Fruit fly (Drosophila melanogaster) whole organism, embryonic: Measurements from ENCODE around the gene Dph5.
A peak's percentile ranks its signal among the peaks of the same experiment; 100 is the strongest.

Experiments used
- ATbp ChIP-seq: fragments of 200-800 bp; sonication (Bioruptor generic); optimal IDR thresholded peaks from 2 replicates; lab custom pipeline; 2017; ENCODE audit warnings: missing biosample characterization, mild to moderate bottlenecking, missing genetic modification characterization, missing genetic modification reagents
- Adf1 ChIP-seq: fragments of 200-800 bp; sonication (Bioruptor generic); IDR thresholded peaks from 2 replicates; pipeline ENCODE4 v1.3.6; 2022; ENCODE audit warnings: missing biosample characterization, missing genetic modification characterization
- BtbVII ChIP-seq: fragments of 200-800 bp; sonication (Bioruptor generic); optimal IDR thresholded peaks from 3 replicates; lab custom pipeline; 2017; ENCODE audit warnings: missing biosample characterization, mild to moderate bottlenecking, missing genetic modification characterization
- CG10267 ChIP-seq: fragments of 200-800 bp; sonication (Bioruptor generic); optimal IDR thresholded peaks from 2 replicates; lab custom pipeline; 2018; ENCODE audit warnings: missing biosample characterization, mild to moderate bottlenecking, missing genetic modification characterization, moderate library complexity
- CG11560 ChIP-seq: fragments of 200-800 bp; sonication (Bioruptor generic); IDR thresholded peaks from 3 replicates; pipeline ENCODE4 v1.3.6; 2022; ENCODE audit warnings: missing biosample characterization, missing genetic modification characterization
- CG12299 ChIP-seq: fragments of 200-800 bp; sonication (Bioruptor generic); optimal IDR thresholded peaks from 2 replicates; lab custom pipeline; 2018; ENCODE audit warnings: missing biosample characterization, mild to moderate bottlenecking, missing genetic modification characterization
- CG18599 ChIP-seq: fragments of 200-800 bp; sonication (Bioruptor generic); optimal IDR thresholded peaks from 3 replicates; lab custom pipeline; 2017; ENCODE audit warnings: missing biosample characterization, missing genetic modification characterization, mild to moderate bottlenecking, moderate library complexity, missing genetic modification reagents
- CG3065 ChIP-seq: fragments of 200-800 bp; sonication (Bioruptor generic); optimal IDR thresholded peaks from 2 replicates; lab custom pipeline; 2016; ENCODE audit warnings: missing biosample characterization, missing genetic modification characterization
- CG31365 ChIP-seq: fragments of 200-800 bp; sonication (Bioruptor generic); optimal IDR thresholded peaks from 2 replicates; lab custom pipeline; 2018; ENCODE audit warnings: missing biosample characterization, mild to moderate bottlenecking, missing genetic modification characterization
- CG34376 ChIP-seq: fragments of 200-800 bp; sonication (Bioruptor generic); optimal IDR thresholded peaks from 2 replicates; lab custom pipeline; 2018; ENCODE audit warnings: missing biosample characterization, mild to moderate bottlenecking, missing genetic modification characterization
- CG3847 ChIP-seq: fragments of 200-800 bp; sonication (Bioruptor generic); IDR thresholded peaks from 2 replicates; pipeline ENCODE4 v1.3.6; 2022; ENCODE audit warnings: missing biosample characterization, missing genetic modification characterization
- CG43689 ChIP-seq: fragments of 200-800 bp; sonication (Bioruptor generic); IDR thresholded peaks from 2 replicates; pipeline ENCODE4 v1.3.6; 2022; ENCODE audit warnings: missing biosample characterization, missing genetic modification characterization
- CG4854 ChIP-seq: fragments of 200-800 bp; sonication (Bioruptor generic); optimal IDR thresholded peaks from 2 replicates; lab custom pipeline; 2016; ENCODE audit warnings: missing biosample characterization, missing genetic modification characterization, inconsistent platforms
- CG7271 ChIP-seq: fragments of 200-800 bp; sonication (Bioruptor generic); optimal IDR thresholded peaks from 2 replicates; lab custom pipeline; 2018; ENCODE audit warnings: missing biosample characterization, mild to moderate bottlenecking, missing genetic modification characterization, moderate library complexity
- CG7357 ChIP-seq: fragments of 200-800 bp; sonication (Bioruptor generic); IDR thresholded peaks from 3 replicates; pipeline ENCODE4 v1.3.6; 2022; ENCODE audit warnings: missing biosample characterization, missing genetic modification characterization
- CG8290 ChIP-seq, 3 experiments: fragments of 200-800 bp; sonication (Bioruptor generic); optimal IDR thresholded peaks; 2 replicates each; lab custom pipeline; 2016 to 2019; ENCODE audit warnings: missing biosample characterization in 3 of 3, missing genetic modification characterization in 3 of 3, mild to moderate bottlenecking in 2 of 3, moderate library complexity in 1 of 3
- Deaf1 ChIP-seq: fragments of 200-800 bp; optimal IDR thresholded peaks from 3 replicates; lab custom pipeline; 2019; ENCODE audit warnings: missing biosample characterization, mild to moderate bottlenecking, missing genetic modification characterization, moderate library complexity
- Dip3 ChIP-seq: fragments of 200-800 bp; sonication (Bioruptor generic); optimal IDR thresholded peaks from 3 replicates; lab custom pipeline; 2016; ENCODE audit warnings: missing biosample characterization, missing genetic modification characterization
- E2f2 ChIP-seq: fragments of 200-800 bp; sonication (Bioruptor generic); IDR thresholded peaks from 2 replicates; pipeline ENCODE4 v1.3.6; 2022; ENCODE audit warnings: missing biosample characterization, missing genetic modification characterization
- ERR ChIP-seq: fragments of 200-800 bp; sonication (Bioruptor generic); optimal IDR thresholded peaks from 2 replicates; lab custom pipeline; 2016; ENCODE audit warnings: missing biosample characterization, missing genetic modification characterization
- Fer2 ChIP-seq: fragments of 200-800 bp; sonication (Bioruptor generic); optimal IDR thresholded peaks from 2 replicates; lab custom pipeline; 2018; ENCODE audit warnings: missing biosample characterization, mild to moderate bottlenecking, missing genetic modification characterization, moderate library complexity
- HHEX ChIP-seq: fragments of 200-800 bp; sonication (Bioruptor generic); optimal IDR thresholded peaks from 3 replicates; lab custom pipeline; 2017; ENCODE audit warnings: missing biosample characterization, mild to moderate bottlenecking, missing genetic modification characterization, missing genetic modification reagents
- HLH54F ChIP-seq: fragments of 200-800 bp; sonication (Bioruptor generic); optimal IDR thresholded peaks from 3 replicates; lab custom pipeline; 2016; ENCODE audit warnings: missing biosample characterization, missing genetic modification characterization
- Neu2 ChIP-seq: fragments of 200-800 bp; sonication (Bioruptor generic); optimal IDR thresholded peaks from 3 replicates; lab custom pipeline; 2016; ENCODE audit warnings: missing biosample characterization, missing genetic modification characterization, borderline replicate concordance
- NfI ChIP-seq: fragments of 200-800 bp; sonication (Bioruptor generic); optimal IDR thresholded peaks from 3 replicates; lab custom pipeline; 2018; ENCODE audit warnings: missing biosample characterization, mild to moderate bottlenecking, missing genetic modification characterization, moderate library complexity
- Optix ChIP-seq: fragments of 200-800 bp; sonication (Bioruptor generic); IDR thresholded peaks from 3 replicates; pipeline ENCODE4 v1.3.6; 2022; ENCODE audit warnings: missing biosample characterization, missing genetic modification characterization
- Sox102F ChIP-seq: fragments of 200-800 bp; sonication (Bioruptor generic); optimal IDR thresholded peaks from 2 replicates; lab custom pipeline; 2018; ENCODE audit warnings: missing biosample characterization, mild to moderate bottlenecking, missing genetic modification characterization, moderate library complexity
- Ssrp ChIP-seq: fragments of 200-800 bp; sonication (Bioruptor generic); optimal IDR thresholded peaks from 2 replicates; lab custom pipeline; 2018; ENCODE audit warnings: missing biosample characterization, mild to moderate bottlenecking, missing genetic modification characterization, moderate library complexity
- YL-1 ChIP-seq: fragments of 200-800 bp; sonication (Bioruptor generic); optimal IDR thresholded peaks from 3 replicates; lab custom pipeline; 2017; ENCODE audit warnings: missing biosample characterization, mild to moderate bottlenecking, missing genetic modification characterization
- ab ChIP-seq: fragments of 200-800 bp; sonication (Bioruptor generic); optimal IDR thresholded peaks from 2 replicates; lab custom pipeline; 2016; ENCODE audit warnings: missing biosample characterization, missing genetic modification characterization
- ara ChIP-seq: fragments of 200-800 bp; sonication (Bioruptor generic); IDR thresholded peaks from 2 replicates; pipeline ENCODE4 v1.3.6; 2022; ENCODE audit warnings: missing biosample characterization, missing genetic modification characterization
- ato ChIP-seq: fragments of 200-800 bp; sonication (Bioruptor generic); IDR thresholded peaks from 2 replicates; pipeline ENCODE4 v1.3.6; 2022; ENCODE audit warnings: missing biosample characterization, missing genetic modification characterization; ENCODE audit not compliant: partially characterized antibody
- btn ChIP-seq: fragments of 200-800 bp; sonication (Bioruptor generic); optimal IDR thresholded peaks from 2 replicates; lab custom pipeline; 2016; ENCODE audit warnings: missing biosample characterization, missing genetic modification characterization
- cato ChIP-seq: fragments of 200-800 bp; sonication (Bioruptor generic); optimal IDR thresholded peaks from 2 replicates; lab custom pipeline; 2016; ENCODE audit warnings: missing biosample characterization, missing genetic modification characterization, borderline replicate concordance
- caup ChIP-seq: fragments of 200-800 bp; sonication (Bioruptor generic); optimal IDR thresholded peaks from 3 replicates; lab custom pipeline; 2017; ENCODE audit warnings: missing biosample characterization, mild to moderate bottlenecking, missing genetic modification characterization, moderate library complexity; ENCODE audit not compliant: severe bottlenecking
- cg ChIP-seq: fragments of 200-800 bp; sonication (Bioruptor generic); optimal IDR thresholded peaks from 3 replicates; lab custom pipeline; 2019; ENCODE audit warnings: missing biosample characterization, mild to moderate bottlenecking, missing genetic modification characterization, moderate library complexity
- chn ChIP-seq: fragments of 200-800 bp; sonication (Bioruptor generic); optimal IDR thresholded peaks from 2 replicates; lab custom pipeline; 2016; ENCODE audit warnings: missing biosample characterization, missing genetic modification characterization
- crp ChIP-seq, 2 experiments: fragments of 200-800 bp; sonication (Bioruptor generic); optimal IDR thresholded peaks; 2 replicates in 1 of 2; 3 replicates in 1 of 2; lab custom pipeline; 2017; ENCODE audit warnings: missing biosample characterization in 2 of 2, missing genetic modification characterization in 2 of 2, mild to moderate bottlenecking in 1 of 2, moderate library complexity in 1 of 2
- danr ChIP-seq: fragments of 200-800 bp; sonication (Bioruptor generic); IDR thresholded peaks from 2 replicates; pipeline ENCODE4 v1.3.6; 2022; ENCODE audit warnings: missing biosample characterization, missing genetic modification characterization
- ems ChIP-seq: fragments of 200-800 bp; sonication (Bioruptor generic); optimal IDR thresholded peaks from 3 replicates; lab custom pipeline; 2016; ENCODE audit warnings: missing biosample characterization, missing genetic modification characterization
- insv ChIP-seq, 2 experiments: fragments of 200-800 bp; sonication (Bioruptor generic); optimal IDR thresholded peaks; 3 replicates each; lab custom pipeline; 2016 to 2018; ENCODE audit warnings: missing biosample characterization in 2 of 2, missing genetic modification characterization in 2 of 2
- lab ChIP-seq: fragments of 200-800 bp; sonication (Bioruptor generic); optimal IDR thresholded peaks from 3 replicates; lab custom pipeline; 2017; ENCODE audit warnings: missing biosample characterization, missing genetic modification characterization, mild to moderate bottlenecking, moderate library complexity, missing genetic modification reagents
- lbe ChIP-seq: fragments of 200-800 bp; sonication (Bioruptor generic); optimal IDR thresholded peaks from 2 replicates; lab custom pipeline; 2016; ENCODE audit warnings: missing biosample characterization, mild to moderate bottlenecking, missing genetic modification characterization
- pfk ChIP-seq: fragments of 200-800 bp; sonication (Bioruptor generic); optimal IDR thresholded peaks from 2 replicates; lab custom pipeline; 2018; ENCODE audit warnings: missing biosample characterization, mild to moderate bottlenecking, missing genetic modification characterization, moderate library complexity
- pita ChIP-seq: fragments of 200-800 bp; sonication (Bioruptor generic); optimal IDR thresholded peaks from 2 replicates; lab custom pipeline; 2017; ENCODE audit warnings: missing biosample characterization, mild to moderate bottlenecking, missing genetic modification characterization
- scrt ChIP-seq: fragments of 200-800 bp; sonication (Bioruptor generic); optimal IDR thresholded peaks from 2 replicates; lab custom pipeline; 2018; ENCODE audit warnings: missing biosample characterization, mild to moderate bottlenecking, missing genetic modification characterization, moderate library complexity
- sna ChIP-seq: fragments of 200-800 bp; sonication (Bioruptor generic); IDR thresholded peaks from 2 replicates; pipeline ENCODE4 v1.3.6; 2022; ENCODE audit warnings: missing biosample characterization, missing genetic modification characterization; ENCODE audit not compliant: partially characterized antibody
- ssp ChIP-seq: fragments of 200-800 bp; sonication (Bioruptor generic); IDR thresholded peaks from 2 replicates; pipeline ENCODE4 v1.3.6; 2022; ENCODE audit warnings: missing biosample characterization, missing genetic modification characterization
- z ChIP-seq: fragments of 200-800 bp; sonication (Bioruptor generic); IDR thresholded peaks from 3 replicates; pipeline ENCODE4 v1.3.6; 2022; ENCODE audit warnings: missing biosample characterization, missing genetic modification characterization

Gene Dph5

DNA sequence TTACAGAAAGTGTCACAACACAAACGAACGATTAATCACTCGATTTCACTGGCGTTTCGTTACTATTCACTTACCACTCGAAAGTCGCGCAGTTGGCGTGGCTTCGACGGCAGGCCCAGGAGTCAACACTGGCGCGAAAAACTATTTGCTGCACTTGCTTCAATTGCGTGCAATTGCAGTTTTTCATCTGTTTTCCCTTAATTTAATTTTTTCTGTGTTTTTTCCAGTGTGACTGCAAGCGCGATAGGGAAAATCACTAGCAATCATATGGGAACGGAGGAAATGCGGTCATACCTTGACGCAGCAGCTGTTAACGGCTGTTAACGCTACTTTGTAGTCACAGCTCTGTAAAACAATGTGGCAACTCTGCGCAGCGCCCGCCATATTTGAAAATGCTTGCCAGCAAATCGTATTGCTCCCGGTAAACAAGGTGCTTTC lies 35.4 kb downstream of the Dph5 start, which contains the start of gene AdipoR (continued):
- TF ChIP-seq CG3847 (GFP tag; lab: Robert Waterston, UW) = peak; percentile 78
- no peak for TF ChIP-seq ab (GFP tag; lab: Kevin White, UChicago)
- TF ChIP-seq NfI (GFP tag; lab: Kevin White, UChicago) = no peak
- TF ChIP-seq z (GFP tag; lab: Robert Waterston, UW) = no peak
- TF ChIP-seq insv (GFP tag; optimal IDR thresholded peaks at IDR 0.05; lab: Kevin White, UChicago) = no peak
- no peak for TF ChIP-seq CG3065 (GFP tag; lab: Kevin White, UChicago)
- TF ChIP-seq E2f2 (GFP tag; lab: Robert Waterston, UW) = peak; percentile 99
- no peak for TF ChIP-seq Neu2
- peak; percentile 48 for TF ChIP-seq lab
- TF ChIP-seq CG7271 (tag; lab: Kevin White, UChicago) = no peak
- TF ChIP-seq CG8290 (GFP tag; optimal IDR thresholded peaks at IDR 0.05; lab: Kevin White, UChicago) = no peak
- peak in 1 of 2 experiments; percentile 64 for TF ChIP-seq CG8290 (tag; optimal IDR thresholded peaks at IDR 0.05; lab: Kevin White, UChicago)
- TF ChIP-seq Deaf1 (tag; lab: Kevin White, UChicago) = peak; percentile 44
- TF ChIP-seq Dip3 (GFP tag; lab: Kevin White, UChicago) = no peak
- no peak for TF ChIP-seq ssp (GFP tag; lab: Robert Waterston, UW)
- peak; percentile 95 to 99 for TF ChIP-seq crp (GFP tag; optimal IDR thresholded peaks at IDR 0.05; lab: Kevin White, UChicago)
- peak; percentile 34; the same call in 1 of the 2 replicates for TF ChIP-seq Adf1 (GFP tag; lab: Robert Waterston, UW)
- TF ChIP-seq cg = no peak
- no peak for TF ChIP-seq scrt
- TF ChIP-seq pfk (GFP tag; lab: Kevin White, UChicago) = peak; percentile 33
- TF ChIP-seq ems (GFP tag; lab: Kevin White, UChicago) = no peak
- TF ChIP-seq CG18599 (GFP tag; lab: Kevin White, UChicago) = no peak
- TF ChIP-seq HLH54F = peak; percentile 19
- TF ChIP-seq ERR (GFP tag; lab: Kevin White, UChicago) = no peak
- TF ChIP-seq CG31365 (tag; lab: Kevin White, UChicago) = no peak
- TF ChIP-seq YL-1 (GFP tag; lab: Kevin White, UChicago) = peak; percentile 92
- TF ChIP-seq sna = 0 out of 2 replicates have a peak, but pooled peaks have one; percentile 29
- TF ChIP-seq caup (GFP tag; lab: Kevin White, UChicago) = no peak
- no peak for TF ChIP-seq danr (GFP tag; lab: Robert Waterston, UW)
- TF ChIP-seq CG10267 = peak; percentile 56
- peak; percentile 32 for TF ChIP-seq CG12299 (tag; lab: Kevin White, UChicago)
- TF ChIP-seq pita (GFP tag; lab: Kevin White, UChicago) = no peak
- TF ChIP-seq ara (GFP tag; lab: Robert Waterston, UW) = no peak
- TF ChIP-seq Optix = no peak
- TF ChIP-seq lbe = no peak
- TF ChIP-seq BtbVII (GFP tag; lab: Kevin White, UChicago) = no peak
- no peak for TF ChIP-seq Sox102F (GFP tag; lab: Kevin White, UChicago)
- no peak for TF ChIP-seq CG11560 (tag; lab: Robert Waterston, UW)
- TF ChIP-seq ato (GFP tag; lab: Robert Waterston, UW) = 0 out of 2 replicates have a peak, but pooled peaks have one; percentile 41
- no peak for TF ChIP-seq CG43689 (GFP tag; lab: Robert Waterston, UW)
- no peak for TF ChIP-seq Ssrp (tag; lab: Kevin White, UChicago)
- TF ChIP-seq btn = no peak
- no peak for TF ChIP-seq ATbp (GFP tag; lab: Kevin White, UChicago)
- TF ChIP-seq Fer2 = no peak
- TF ChIP-seq CG4854 (GFP tag; lab: Kevin White, UChicago) = no peak
- TF ChIP-seq chn (GFP tag; lab: Kevin White, UChicago) = no peak
- no peak for TF ChIP-seq cato (GFP tag; lab: Kevin White, UChicago)
- no peak for TF ChIP-seq HHEX (GFP tag; lab: Kevin White, UChicago)
- peak; percentile 38 for TF ChIP-seq CG34376 (GFP tag; lab: Kevin White, UChicago)
- TF ChIP-seq CG7357 (GFP tag; lab: Robert Waterston, UW) = no peak
